Fruit fly (Drosophila melanogaster) whole organism, embryonic: ENCODE data around the gene InR.

ENCODE experiments used
- Aef1 ChIP-seq: fragments of 200-800 bp; sonication (Bioruptor generic); IDR thresholded peaks from 3 replicates; pipeline ENCODE4 v1.3.6; 2022; ENCODE audit warnings: missing biosample characterization, missing genetic modification characterization
- Atf6 ChIP-seq: fragments of 200-800 bp; sonication (Bioruptor generic); IDR thresholded peaks from 2 replicates; pipeline ENCODE4 v1.3.6; 2022; ENCODE audit warnings: missing biosample characterization, missing genetic modification characterization
- B-H1 ChIP-seq: fragments of 200-800 bp; sonication (Bioruptor generic); IDR thresholded peaks from 3 replicates; pipeline ENCODE4 v1.3.6; 2022; ENCODE audit warnings: missing biosample characterization, missing genetic modification characterization
- CG10267 ChIP-seq: fragments of 200-800 bp; sonication (Bioruptor generic); optimal IDR thresholded peaks from 2 replicates; lab custom pipeline; 2018; ENCODE audit warnings: missing biosample characterization, mild to moderate bottlenecking, missing genetic modification characterization, moderate library complexity
- CG10321 ChIP-seq: fragments of 200-800 bp; sonication (Bioruptor generic); IDR thresholded peaks from 2 replicates; pipeline ENCODE4 v1.3.6; 2022; ENCODE audit warnings: missing biosample characterization, missing genetic modification characterization
- CG10565 ChIP-seq: fragments of 200-800 bp; sonication (Bioruptor generic); optimal IDR thresholded peaks from 3 replicates; lab custom pipeline; 2016; ENCODE audit warnings: missing biosample characterization, mild to moderate bottlenecking, missing genetic modification characterization
- CG10654 ChIP-seq: fragments of 200-800 bp; sonication (Bioruptor generic); optimal IDR thresholded peaks from 2 replicates; lab custom pipeline; 2016; ENCODE audit warnings: missing biosample characterization, missing genetic modification characterization
- CG11560 ChIP-seq: fragments of 200-800 bp; sonication (Bioruptor generic); IDR thresholded peaks from 3 replicates; pipeline ENCODE4 v1.3.6; 2022; ENCODE audit warnings: missing biosample characterization, missing genetic modification characterization
- CG12942 ChIP-seq: fragments of 200-800 bp; sonication (Bioruptor generic); optimal IDR thresholded peaks from 3 replicates; lab custom pipeline; 2016; ENCODE audit warnings: missing biosample characterization, missing genetic modification characterization
- CG14014 ChIP-seq: fragments of 200-800 bp; sonication (Bioruptor generic); IDR thresholded peaks from 2 replicates; pipeline ENCODE4 v1.3.6; 2022; ENCODE audit warnings: missing biosample characterization, missing genetic modification characterization
- CG17328 ChIP-seq: fragments of 200-800 bp; sonication (Bioruptor generic); IDR thresholded peaks from 2 replicates; pipeline ENCODE4 v1.3.6; 2022; ENCODE audit warnings: missing biosample characterization, missing genetic modification characterization
- CG2116 ChIP-seq: fragments of 200-800 bp; sonication (Bioruptor generic); optimal IDR thresholded peaks from 3 replicates; lab custom pipeline; 2018; ENCODE audit warnings: missing biosample characterization, mild to moderate bottlenecking, missing genetic modification characterization
- CG2889 ChIP-seq: fragments of 200-800 bp; sonication (Bioruptor generic); IDR thresholded peaks from 3 replicates; pipeline ENCODE4 v1.3.6; 2022; ENCODE audit warnings: missing biosample characterization, missing genetic modification characterization
- CG4730 ChIP-seq: fragments of 200-800 bp; sonication (Bioruptor generic); IDR thresholded peaks from 2 replicates; pipeline ENCODE4 v1.3.6; 2022; ENCODE audit warnings: missing biosample characterization, missing genetic modification characterization
- CG6272 ChIP-seq: fragments of 200-800 bp; sonication (Bioruptor generic); IDR thresholded peaks from 2 replicates; pipeline ENCODE4 v1.3.6; 2022; ENCODE audit warnings: missing biosample characterization, missing genetic modification characterization
- CG6654 ChIP-seq: fragments of 200-800 bp; sonication (Bioruptor generic); optimal IDR thresholded peaks from 2 replicates; lab custom pipeline; 2017; ENCODE audit warnings: missing biosample characterization, mild to moderate bottlenecking, missing genetic modification characterization
- CG6791 ChIP-seq: fragments of 200-800 bp; sonication (Bioruptor generic); IDR thresholded peaks from 3 replicates; pipeline ENCODE4 v1.3.6; 2022; ENCODE audit warnings: missing biosample characterization, missing genetic modification characterization; ENCODE audit not compliant: partially characterized antibody
- CG7372 ChIP-seq: fragments of 200-800 bp; sonication (Bioruptor generic); IDR thresholded peaks from 2 replicates; pipeline ENCODE4 v1.3.6; 2022; ENCODE audit warnings: missing biosample characterization, missing genetic modification characterization
- CG8478 ChIP-seq: fragments of >200 bp; optimal IDR thresholded peaks from 2 replicates; lab custom pipeline; 2018
- Dad ChIP-seq: fragments of 200-800 bp; sonication (Bioruptor generic); optimal IDR thresholded peaks from 3 replicates; lab custom pipeline; 2016; ENCODE audit warnings: missing biosample characterization, missing genetic modification characterization
- Dbx ChIP-seq: fragments of 200-800 bp; sonication (Bioruptor generic); IDR thresholded peaks from 3 replicates; pipeline ENCODE4 v1.3.6; 2022; ENCODE audit warnings: missing biosample characterization, missing genetic modification characterization
- Doc2 ChIP-seq: fragments of 200-800 bp; sonication (Bioruptor generic); IDR thresholded peaks from 2 replicates; pipeline ENCODE4 v1.3.6; 2022; ENCODE audit warnings: missing biosample characterization, missing genetic modification characterization
- HLH4C ChIP-seq: fragments of 200-800 bp; sonication (Bioruptor generic); IDR thresholded peaks from 3 replicates; pipeline ENCODE4 v1.3.6; 2022; ENCODE audit warnings: missing biosample characterization, missing genetic modification characterization; ENCODE audit not compliant: partially characterized antibody
- MTF-1 ChIP-seq: fragments of 200-800 bp; sonication (Bioruptor generic); optimal IDR thresholded peaks from 2 replicates; lab custom pipeline; 2018; ENCODE audit warnings: missing biosample characterization, mild to moderate bottlenecking, missing genetic modification characterization, borderline replicate concordance
- Opbp ChIP-seq: fragments of 200-800 bp; sonication (Bioruptor generic); IDR thresholded peaks from 3 replicates; pipeline ENCODE4 v1.3.6; 2022; ENCODE audit warnings: missing biosample characterization, missing genetic modification characterization; ENCODE audit not compliant: partially characterized antibody
- Pdp1 ChIP-seq, 2 experiments: fragments of 200-800 bp; sonication (Bioruptor generic); optimal IDR thresholded peaks; 3 replicates each; lab custom pipeline; 2016; ENCODE audit warnings: missing biosample characterization in 2 of 2, missing genetic modification characterization in 2 of 2, mild to moderate bottlenecking in 1 of 2, moderate library complexity in 1 of 2
- Poxn ChIP-seq: fragments of 200-800 bp; sonication (Bioruptor generic); IDR thresholded peaks from 2 replicates; pipeline ENCODE4 v1.3.6; 2022; ENCODE audit warnings: missing biosample characterization, missing genetic modification characterization
- Rx ChIP-seq: fragments of 200-800 bp; sonication (Bioruptor generic); IDR thresholded peaks from 2 replicates; pipeline ENCODE4 v1.3.6; 2022; ENCODE audit warnings: missing biosample characterization, missing genetic modification characterization
- Xrp1 ChIP-seq: fragments of 200-800 bp; sonication (Bioruptor generic); IDR thresholded peaks from 2 replicates; pipeline ENCODE4 v1.3.6; 2022; ENCODE audit warnings: missing biosample characterization, missing genetic modification characterization
- ab ChIP-seq: fragments of 200-800 bp; sonication (Bioruptor generic); optimal IDR thresholded peaks from 2 replicates; lab custom pipeline; 2016; ENCODE audit warnings: missing biosample characterization, missing genetic modification characterization
- bbx ChIP-seq: fragments of 200-800 bp; sonication (Bioruptor generic); IDR thresholded peaks from 2 replicates; pipeline ENCODE4 v1.3.6; 2022; ENCODE audit warnings: missing biosample characterization, missing genetic modification characterization; ENCODE audit not compliant: partially characterized antibody
- cas ChIP-seq: fragments of 200-800 bp; sonication (Bioruptor generic); IDR thresholded peaks from 2 replicates; pipeline ENCODE4 v1.3.6; 2022; ENCODE audit warnings: missing biosample characterization, missing genetic modification characterization
- chif ChIP-seq, 2 experiments: fragments of 200-800 bp; sonication (Bioruptor generic); optimal IDR thresholded peaks; 3 replicates each; lab custom pipeline; 2016; ENCODE audit warnings: missing biosample characterization in 2 of 2, missing genetic modification characterization in 2 of 2
- dmrt99B ChIP-seq: fragments of 200-800 bp; sonication (Bioruptor generic); optimal IDR thresholded peaks from 2 replicates; lab custom pipeline; 2018; ENCODE audit warnings: missing biosample characterization, mild to moderate bottlenecking, missing genetic modification characterization, moderate library complexity
- eve ChIP-seq, 2 experiments: fragments of >200 bp; optimal IDR thresholded peaks; 2 replicates each; lab custom pipeline; 2017; ENCODE audit warnings: missing biosample characterization in 2 of 2, missing genetic modification characterization in 2 of 2
- exex ChIP-seq: fragments of 200-800 bp; sonication (Bioruptor generic); optimal IDR thresholded peaks from 4 replicates; lab custom pipeline; 2018; ENCODE audit warnings: missing biosample characterization, mild to moderate bottlenecking, missing genetic modification characterization, moderate library complexity
- ftz-f1 ChIP-seq: fragments of 200-800 bp; sonication (Bioruptor generic); optimal IDR thresholded peaks from 2 replicates; lab custom pipeline; 2016; ENCODE audit warnings: missing biosample characterization, missing genetic modification characterization
- grn ChIP-seq: fragments of 200-800 bp; sonication (Bioruptor generic); optimal IDR thresholded peaks from 3 replicates; lab custom pipeline; 2017; ENCODE audit warnings: missing biosample characterization, missing genetic modification characterization
- gsb ChIP-seq: fragments of 200-800 bp; sonication (Bioruptor generic); IDR thresholded peaks from 2 replicates; pipeline ENCODE4 v1.3.6; 2022; ENCODE audit warnings: missing biosample characterization, missing genetic modification characterization
- ind ChIP-seq: fragments of 200-800 bp; sonication (Bioruptor generic); optimal IDR thresholded peaks from 3 replicates; lab custom pipeline; 2016; ENCODE audit warnings: missing biosample characterization, missing genetic modification characterization
- inv ChIP-seq: fragments of 200-800 bp; sonication (Bioruptor generic); IDR thresholded peaks from 2 replicates; pipeline ENCODE4 v1.3.6; 2022; ENCODE audit warnings: missing biosample characterization, missing genetic modification characterization; ENCODE audit not compliant: partially characterized antibody
- kay ChIP-seq: fragments of 200-800 bp; sonication (Bioruptor generic); optimal IDR thresholded peaks from 2 replicates; lab custom pipeline; 2016; ENCODE audit warnings: missing biosample characterization, missing genetic modification characterization
- klu ChIP-seq: fragments of 200-800 bp; sonication (Bioruptor generic); IDR thresholded peaks from 2 replicates; pipeline ENCODE4 v1.3.6; 2022; ENCODE audit warnings: missing biosample characterization, missing genetic modification characterization
- lola ChIP-seq, 3 experiments: fragments of >200 bp in 2 of 3; fragments of 200-800 bp in 1 of 3; sonication (Bioruptor generic) in 1 of 3; optimal IDR thresholded peaks; 2 replicates each; lab custom pipeline; 2017 to 2019; ENCODE audit warnings: missing biosample characterization in 3 of 3, missing genetic modification characterization in 3 of 3, mild to moderate bottlenecking in 1 of 3, moderate library complexity in 1 of 3
- phol ChIP-seq: fragments of 200-800 bp; sonication (Bioruptor generic); optimal IDR thresholded peaks from 3 replicates; lab custom pipeline; 2018; ENCODE audit warnings: missing biosample characterization, mild to moderate bottlenecking, missing genetic modification characterization, moderate library complexity
- pnt ChIP-seq: fragments of 200-800 bp; sonication (Bioruptor generic); optimal IDR thresholded peaks from 3 replicates; lab custom pipeline; 2016; ENCODE audit warnings: missing biosample characterization, missing genetic modification characterization
- run ChIP-seq: fragments of 200-800 bp; sonication (Bioruptor generic); optimal IDR thresholded peaks from 3 replicates; lab custom pipeline; 2018; ENCODE audit warnings: missing biosample characterization, mild to moderate bottlenecking, missing genetic modification characterization
- scrt ChIP-seq: fragments of 200-800 bp; sonication (Bioruptor generic); optimal IDR thresholded peaks from 2 replicates; lab custom pipeline; 2018; ENCODE audit warnings: missing biosample characterization, mild to moderate bottlenecking, missing genetic modification characterization, moderate library complexity
- sd ChIP-seq: fragments of 200-800 bp; sonication (Bioruptor generic); optimal IDR thresholded peaks from 3 replicates; lab custom pipeline; 2018; ENCODE audit warnings: missing biosample characterization, mild to moderate bottlenecking, missing genetic modification characterization, moderate library complexity
- sna ChIP-seq: fragments of 200-800 bp; sonication (Bioruptor generic); IDR thresholded peaks from 2 replicates; pipeline ENCODE4 v1.3.6; 2022; ENCODE audit warnings: missing biosample characterization, missing genetic modification characterization; ENCODE audit not compliant: partially characterized antibody
- wdn ChIP-seq: fragments of 200-800 bp; sonication (Bioruptor generic); IDR thresholded peaks from 2 replicates; pipeline ENCODE4 v1.3.6; 2022; ENCODE audit warnings: missing biosample characterization, missing genetic modification characterization

The InR gene

dm6 chr3R:21662501-21663007 lies 43.4 kb upstream of the InR start, which contains the start of gene Archease (continued):
- TF ChIP-seq wdn (GFP tag; lab: Robert Waterston, UW) (no peak), CG8478 (lab: Kevin White, UChicago) (no peak), CG14014 (GFP tag; lab: Robert Waterston, UW) (peak; percentile 69; the same call in 1 of the 2 replicates), sna (GFP tag; lab: Robert Waterston, UW) (no peak), B-H1 (GFP tag; lab: Robert Waterston, UW) (no peak; the same call in 2 of the 3 replicates), inv (GFP tag; lab: Robert Waterston, UW) (no peak), CG17328 (GFP tag; lab: Robert Waterston, UW) (peak; percentile 28; the same call in 1 of the 2 replicates), run (peak; percentile 3), bbx (GFP tag; lab: Robert Waterston, UW) (0 out of 2 replicates have a peak, but pooled peaks have one; percentile 29), lola (GFP tag; optimal IDR thresholded peaks at IDR 0.05; lab: Kevin White, UChicago) (peak in 1 of 3 experiments; percentile 18), CG10321 (GFP tag; lab: Robert Waterston, UW) (no peak), CG2116 (peak; percentile 31), ab (no peak), grn (GFP tag; lab: Kevin White, UChicago) (peak; percentile 11), phol (peak; percentile 40), CG6791 (no peak), Doc2 (GFP tag; lab: Robert Waterston, UW) (no peak), klu (no peak), CG10267 (tag; lab: Kevin White, UChicago) (peak; percentile 55), HLH4C (GFP tag; lab: Robert Waterston, UW) (no peak), Aef1 (GFP tag; lab: Robert Waterston, UW) (peak; percentile 41; the same call in 1 of the 3 replicates), ftz-f1 (GFP tag; lab: Kevin White, UChicago) (no peak), ind (GFP tag; lab: Kevin White, UChicago) (peak; percentile 45), sd (tag; lab: Kevin White, UChicago) (no peak), CG10565 (GFP tag; lab: Kevin White, UChicago) (no peak), CG12942 (GFP tag; lab: Kevin White, UChicago) (no peak), CG7372 (GFP tag; lab: Robert Waterston, UW) (0 out of 2 replicates have a peak, but pooled peaks have one; percentile 13), CG2889 (GFP tag; lab: Robert Waterston, UW) (no peak), Dad (GFP tag; lab: Kevin White, UChicago) (no peak), CG6272 (GFP tag; lab: Robert Waterston, UW) (no peak), CG6654 (no peak), eve (GFP tag; optimal IDR thresholded peaks at IDR 0.05; lab: Kevin White, UChicago) (no peak), Poxn (GFP tag; lab: Robert Waterston, UW) (no peak), chif (GFP tag; optimal IDR thresholded peaks at IDR 0.05; lab: Kevin White, UChicago) (peak in 1 of 2 experiments; percentile 15), Atf6 (GFP tag; lab: Robert Waterston, UW) (0 out of 2 replicates have a peak, but pooled peaks have one; percentile 33), CG11560 (tag; lab: Robert Waterston, UW) (no peak), dmrt99B (tag; lab: Kevin White, UChicago) (peak; percentile 65), exex (tag; lab: Kevin White, UChicago) (no peak), Dbx (peak; percentile 34; the same call in 2 of the 3 replicates), gsb (no peak), Opbp (GFP tag; lab: Robert Waterston, UW) (no peak), cas (GFP tag; lab: Robert Waterston, UW) (0 out of 2 replicates have a peak, but pooled peaks have one; percentile 19), MTF-1 (GFP tag; lab: Kevin White, UChicago) (peak; percentile 15), Rx (GFP tag; lab: Robert Waterston, UW) (no peak), pnt (GFP tag; lab: Kevin White, UChicago) (no peak), kay (peak; percentile 37), CG10654 (GFP tag; lab: Kevin White, UChicago) (no peak), scrt (GFP tag; lab: Kevin White, UChicago) (peak; percentile 81), CG4730 (GFP tag; lab: Robert Waterston, UW) (no peak), Xrp1 (GFP tag; lab: Robert Waterston, UW) (peak; percentile 72), Pdp1 (GFP tag; optimal IDR thresholded peaks at IDR 0.05; lab: Kevin White, UChicago) (peak in 1 of 2 experiments; percentile 4)
